Fruit fly (Drosophila melanogaster) whole organism, prepupa: ENCODE measurements around the gene iav.
A peak's percentile ranks its signal among the peaks of the same experiment; 100 is the strongest.

ENCODE experiments used
- CG10631 ChIP-seq: fragments of 200-800 bp; sonication (Bioruptor generic); optimal IDR thresholded peaks from 2 replicates; lab custom pipeline; 2016; ENCODE audit warnings: missing biosample characterization, missing genetic modification characterization
- CG10669 ChIP-seq: fragments of 200-800 bp; sonication (Bioruptor generic); optimal IDR thresholded peaks from 3 replicates; lab custom pipeline; 2018; ENCODE audit warnings: missing biosample characterization, mild to moderate bottlenecking, missing genetic modification characterization, moderate library complexity
- CG11294 ChIP-seq: fragments of 200-800 bp; sonication (Bioruptor generic); IDR thresholded peaks from 2 replicates; pipeline ENCODE4 v1.3.6; 2022; ENCODE audit warnings: missing biosample characterization, missing genetic modification characterization
- CG11762 ChIP-seq: fragments of 200-800 bp; sonication (Bioruptor generic); optimal IDR thresholded peaks from 3 replicates; lab custom pipeline; 2016; ENCODE audit warnings: missing biosample characterization, missing genetic modification characterization; ENCODE audit not compliant: insufficient read depth
- CG11902 ChIP-seq: fragments of 200-800 bp; sonication (Bioruptor generic); optimal IDR thresholded peaks from 3 replicates; lab custom pipeline; 2016; ENCODE audit warnings: missing biosample characterization, missing genetic modification characterization
- CG15336 ChIP-seq: fragments of 200-800 bp; sonication (Bioruptor generic); IDR thresholded peaks from 2 replicates; pipeline ENCODE4 v1.3.6; 2022; ENCODE audit warnings: missing biosample characterization, missing genetic modification characterization
- CG16779 ChIP-seq: fragments of 200-800 bp; sonication (Bioruptor generic); optimal IDR thresholded peaks from 3 replicates; lab custom pipeline; 2017; ENCODE audit warnings: missing biosample characterization, mild to moderate bottlenecking, missing genetic modification characterization
- CG31627 ChIP-seq: fragments of 200-800 bp; sonication (Bioruptor generic); optimal IDR thresholded peaks from 3 replicates; lab custom pipeline; 2016; ENCODE audit warnings: missing biosample characterization, missing genetic modification characterization
- CG32006 ChIP-seq: fragments of 200-800 bp; sonication (Bioruptor generic); optimal IDR thresholded peaks from 3 replicates; lab custom pipeline; 2017; ENCODE audit warnings: missing biosample characterization, mild to moderate bottlenecking, missing genetic modification characterization
- CG34406 ChIP-seq: fragments of 200-800 bp; sonication (Bioruptor generic); optimal IDR thresholded peaks from 3 replicates; lab custom pipeline; 2016; ENCODE audit warnings: missing biosample characterization, missing genetic modification characterization
- CG3919 ChIP-seq: fragments of 200-800 bp; sonication (Bioruptor generic); optimal IDR thresholded peaks from 3 replicates; lab custom pipeline; 2016; ENCODE audit warnings: missing biosample characterization, missing genetic modification characterization
- CG4318 ChIP-seq: fragments of 200-800 bp; sonication (Bioruptor generic); optimal IDR thresholded peaks from 3 replicates; lab custom pipeline; 2017; ENCODE audit warnings: missing biosample characterization, mild to moderate bottlenecking, missing genetic modification characterization
- CG6163 ChIP-seq: fragments of 200-800 bp; sonication (Bioruptor generic); IDR thresholded peaks from 3 replicates; pipeline ENCODE4 v1.3.6; 2022; ENCODE audit warnings: missing biosample characterization, missing genetic modification characterization
- CG6276 ChIP-seq: fragments of 200-800 bp; sonication (Bioruptor generic); optimal IDR thresholded peaks from 2 replicates; lab custom pipeline; 2017; ENCODE audit warnings: missing biosample characterization, mild to moderate bottlenecking, missing genetic modification characterization
- CG6792 ChIP-seq: fragments of 200-800 bp; sonication (Bioruptor generic); optimal IDR thresholded peaks from 3 replicates; lab custom pipeline; 2016; ENCODE audit warnings: missing biosample characterization, missing genetic modification characterization
- CG6808 ChIP-seq: fragments of 200-800 bp; sonication (Bioruptor generic); optimal IDR thresholded peaks from 3 replicates; lab custom pipeline; 2017; ENCODE audit warnings: missing biosample characterization, missing genetic modification characterization, mild to moderate bottlenecking, moderate library complexity, missing genetic modification reagents
- CG7368 ChIP-seq: fragments of 200-800 bp; sonication (Bioruptor generic); optimal IDR thresholded peaks from 3 replicates; lab custom pipeline; 2016; ENCODE audit warnings: missing biosample characterization, missing genetic modification characterization
- CG8119 ChIP-seq: fragments of 200-800 bp; sonication (Bioruptor generic); IDR thresholded peaks from 3 replicates; pipeline ENCODE4 v1.3.6; 2022; ENCODE audit warnings: missing biosample characterization, missing genetic modification characterization
- CG8319 ChIP-seq: fragments of 200-800 bp; sonication (Bioruptor generic); optimal IDR thresholded peaks from 3 replicates; lab custom pipeline; 2016; ENCODE audit warnings: missing biosample characterization, missing genetic modification characterization
- CG8632 ChIP-seq: fragments of 200-800 bp; sonication (Bioruptor generic); optimal IDR thresholded peaks from 3 replicates; lab custom pipeline; 2016; ENCODE audit warnings: missing biosample characterization, missing genetic modification characterization
- CG9139 ChIP-seq: fragments of 200-800 bp; sonication (Bioruptor generic); optimal IDR thresholded peaks from 3 replicates; lab custom pipeline; 2017; ENCODE audit warnings: missing biosample characterization, mild to moderate bottlenecking, missing genetic modification characterization
- Eip78C ChIP-seq: fragments of 200-800 bp; sonication (Bioruptor generic); peaks from one replicate; lab custom pipeline; 2016; ENCODE audit warnings: missing biosample characterization, missing genetic modification characterization
- Eip93F ChIP-seq: fragments of 200-800 bp; sonication (Bioruptor generic); optimal IDR thresholded peaks from 2 replicates; lab custom pipeline; 2016; ENCODE audit warnings: missing biosample characterization, mild to moderate bottlenecking, missing genetic modification characterization
- Ets21C ChIP-seq: fragments of 200-800 bp; sonication (Bioruptor generic); optimal IDR thresholded peaks from 3 replicates; lab custom pipeline; 2016; ENCODE audit warnings: missing biosample characterization, missing genetic modification characterization
- Hr38 ChIP-seq: sonication (Bioruptor generic); optimal IDR thresholded peaks from 2 replicates; lab custom pipeline; 2016; ENCODE audit warnings: missing biosample characterization, missing genetic modification characterization
- Hr39 ChIP-seq: fragments of 200-800 bp; sonication (Bioruptor generic); optimal IDR thresholded peaks from 2 replicates; lab custom pipeline; 2016; ENCODE audit warnings: missing biosample characterization, missing genetic modification characterization
- Lpt ChIP-seq: fragments of 200-800 bp; sonication (Bioruptor generic); optimal IDR thresholded peaks from 3 replicates; lab custom pipeline; 2016; ENCODE audit warnings: missing biosample characterization, missing genetic modification characterization
- Met ChIP-seq: fragments of 200-800 bp; sonication (Bioruptor generic); optimal IDR thresholded peaks from 3 replicates; lab custom pipeline; 2016; ENCODE audit warnings: missing biosample characterization, missing genetic modification characterization
- OdsH ChIP-seq: fragments of 200-800 bp; sonication (Bioruptor generic); optimal IDR thresholded peaks from 3 replicates; lab custom pipeline; 2016; ENCODE audit warnings: missing biosample characterization, missing genetic modification characterization
- Sox14 ChIP-seq: fragments of 200-800 bp; sonication (Bioruptor generic); optimal IDR thresholded peaks from 3 replicates; lab custom pipeline; 2016; ENCODE audit warnings: missing biosample characterization, missing genetic modification characterization
- Sox15 ChIP-seq: fragments of 200-800 bp; sonication (Bioruptor generic); optimal IDR thresholded peaks from 3 replicates; lab custom pipeline; 2016; ENCODE audit warnings: missing biosample characterization, missing genetic modification characterization
- achi ChIP-seq: fragments of 200-800 bp; sonication (Bioruptor generic); optimal IDR thresholded peaks from 3 replicates; lab custom pipeline; 2016; ENCODE audit warnings: missing biosample characterization, missing genetic modification characterization
- acj6 ChIP-seq: fragments of 200-800 bp; sonication (Bioruptor generic); optimal IDR thresholded peaks from 3 replicates; lab custom pipeline; 2016; ENCODE audit warnings: missing biosample characterization, missing genetic modification characterization
- cyc ChIP-seq: fragments of 200-800 bp; sonication (Bioruptor generic); optimal IDR thresholded peaks from 3 replicates; lab custom pipeline; 2016; ENCODE audit warnings: missing biosample characterization, missing genetic modification characterization
- dac ChIP-seq: fragments of 200-800 bp; sonication (Bioruptor generic); optimal IDR thresholded peaks from 2 replicates; lab custom pipeline; 2017; ENCODE audit warnings: missing biosample characterization, mild to moderate bottlenecking, missing genetic modification characterization
- dsx ChIP-seq: fragments of 200-800 bp; optimal IDR thresholded peaks from 3 replicates; lab custom pipeline; 2019; ENCODE audit warnings: missing biosample characterization, mild to moderate bottlenecking, missing genetic modification characterization, moderate library complexity; ENCODE audit not compliant: poor library complexity, severe bottlenecking
- eg ChIP-seq: fragments of 200-800 bp; sonication (Bioruptor generic); IDR thresholded peaks from 3 replicates; pipeline ENCODE4 v1.3.6; 2022; ENCODE audit warnings: missing biosample characterization, missing genetic modification characterization
- fd59A ChIP-seq: fragments of 200-800 bp; sonication (Bioruptor generic); optimal IDR thresholded peaks from 2 replicates; lab custom pipeline; 2017; ENCODE audit warnings: missing biosample characterization, mild to moderate bottlenecking, missing genetic modification characterization, missing genetic modification reagents
- fd85E ChIP-seq: fragments of 200-800 bp; sonication (Bioruptor generic); optimal IDR thresholded peaks from 3 replicates; lab custom pipeline; 2016; ENCODE audit warnings: missing biosample characterization, missing genetic modification characterization
- fkh ChIP-seq: fragments of 200-800 bp; sonication (Bioruptor generic); optimal IDR thresholded peaks from 3 replicates; lab custom pipeline; 2017; ENCODE audit warnings: missing biosample characterization, mild to moderate bottlenecking, missing genetic modification characterization, moderate library complexity
- lz ChIP-seq: fragments of 200-800 bp; sonication (Bioruptor generic); optimal IDR thresholded peaks from 3 replicates; lab custom pipeline; 2016; ENCODE audit warnings: missing biosample characterization, missing genetic modification characterization
- net ChIP-seq: fragments of 200-800 bp; sonication (Bioruptor generic); optimal IDR thresholded peaks from 3 replicates; lab custom pipeline; 2016; ENCODE audit warnings: missing biosample characterization, missing genetic modification characterization
- pdm3 ChIP-seq: fragments of 200-800 bp; sonication (Bioruptor generic); optimal IDR thresholded peaks from 3 replicates; lab custom pipeline; 2016; ENCODE audit warnings: missing biosample characterization, missing genetic modification characterization
- salr ChIP-seq, 2 experiments: fragments of 200-800 bp; sonication (Bioruptor generic); optimal IDR thresholded peaks; 3 replicates each; lab custom pipeline; 2016 to 2018; ENCODE audit warnings: missing biosample characterization in 2 of 2, missing genetic modification characterization in 2 of 2, mild to moderate bottlenecking in 1 of 2
- spab ChIP-seq: fragments of 200-800 bp; sonication (Bioruptor generic); optimal IDR thresholded peaks from 2 replicates; lab custom pipeline; 2017; ENCODE audit warnings: missing biosample characterization, mild to moderate bottlenecking, missing genetic modification characterization, missing genetic modification reagents
- topi ChIP-seq: fragments of 200-800 bp; sonication (Bioruptor generic); optimal IDR thresholded peaks from 3 replicates; lab custom pipeline; 2016; ENCODE audit warnings: missing biosample characterization, missing genetic modification characterization
- vri ChIP-seq: fragments of 200-800 bp; sonication (Bioruptor generic); optimal IDR thresholded peaks from 3 replicates; lab custom pipeline; 2016; ENCODE audit warnings: missing biosample characterization, mild to moderate bottlenecking, missing genetic modification characterization

Gene iav

DNA sequence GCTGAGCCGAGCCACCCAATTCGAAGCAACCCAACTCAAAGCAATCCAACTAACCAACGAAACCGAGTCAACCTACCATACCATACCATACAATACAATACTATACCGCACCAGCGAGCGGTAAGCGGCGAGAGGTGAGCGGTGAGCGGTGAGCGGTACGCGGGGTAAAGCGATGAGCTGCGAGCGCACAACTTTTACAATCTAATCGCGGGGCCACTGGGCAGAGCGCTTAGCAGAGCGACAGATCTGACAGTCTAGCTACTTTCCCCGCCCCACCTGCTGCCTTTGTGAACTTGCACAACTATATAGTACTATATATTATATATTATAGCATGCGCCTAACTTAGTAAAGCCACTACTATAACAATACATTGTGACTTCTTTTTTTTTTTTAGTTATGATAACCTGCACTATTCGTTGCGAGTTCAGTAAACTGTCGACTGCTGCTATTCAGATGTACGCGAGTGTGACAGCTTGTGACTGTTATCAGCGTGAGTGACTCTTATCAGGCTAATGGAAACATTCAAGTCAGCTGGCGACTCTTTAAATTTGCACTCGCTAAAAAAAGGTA, 13.0 kb upstream of the iav start (continued):
- TF ChIP-seq OdsH (GFP tag; lab: Kevin White, UChicago) (peak; percentile 33), Hr38 (GFP tag; lab: Kevin White, UChicago) (no peak)

- TF ChIP-seq Eip78C (GFP tag; lab: Kevin White, UChicago) (peak; percentile 39), spab (GFP tag; lab: Kevin White, UChicago) (no peak), Eip93F (no peak), CG10631 (no peak), pdm3 (no peak), OdsH (GFP tag; lab: Kevin White, UChicago) (no peak)
Observed at dm6 chrX:6802376-6803080, 11.2 kb upstream of the iav start.

dm6 chrX:6803312-6803794, 10.4 kb upstream of the iav start, which contains the start of the genes C3G and pod1:
C3G (minus strand) TSS chrX:6803593.
pod1 (plus strand) TSS chrX:6803684.
- TF ChIP-seq fd59A (GFP tag; lab: Kevin White, UChicago), result no peak
- peak; percentile 28 for TF ChIP-seq CG3919
- TF ChIP-seq salr (GFP tag; optimal IDR thresholded peaks at IDR 0.05; lab: Kevin White, UChicago), result no peak
- TF ChIP-seq dac (GFP tag; lab: Kevin White, UChicago), result no peak
- TF ChIP-seq CG15336, result no peak
- TF ChIP-seq CG9139 (GFP tag; lab: Kevin White, UChicago), result no peak
- TF ChIP-seq CG7368 (GFP tag; lab: Kevin White, UChicago), result no peak
- TF ChIP-seq Sox14 (GFP tag; lab: Kevin White, UChicago), result no peak
- no peak for TF ChIP-seq CG6808 (GFP tag; lab: Kevin White, UChicago)
- TF ChIP-seq CG8119 (GFP tag; lab: Robert Waterston, UW), result no peak; the same call in 2 of the 3 replicates
- no peak for TF ChIP-seq CG6276 (GFP tag; lab: Kevin White, UChicago)
- no peak for TF ChIP-seq CG8319 (GFP tag; lab: Kevin White, UChicago)
- no peak for TF ChIP-seq Sox15 (GFP tag; lab: Kevin White, UChicago)
- no peak for TF ChIP-seq CG8632
- TF ChIP-seq CG6792 (GFP tag; lab: Kevin White, UChicago), result no peak
- no peak for TF ChIP-seq CG31627 (GFP tag; lab: Kevin White, UChicago)
- TF ChIP-seq fkh, result peak; percentile 71
- no peak for TF ChIP-seq CG11902
- TF ChIP-seq vri (GFP tag; lab: Kevin White, UChicago), result peak; percentile 16
- TF ChIP-seq lz (GFP tag; lab: Kevin White, UChicago), result peak; percentile 28
- TF ChIP-seq OdsH (GFP tag; lab: Kevin White, UChicago), result no peak
- TF ChIP-seq topi (GFP tag; lab: Kevin White, UChicago), result peak; percentile 3
- TF ChIP-seq CG4318 (GFP tag; lab: Kevin White, UChicago), result no peak
- TF ChIP-seq eg (GFP tag; lab: Robert Waterston, UW), result no peak
- TF ChIP-seq CG11294 (GFP tag; lab: Robert Waterston, UW), result no peak
- TF ChIP-seq Hr39, result peak; percentile 27
- TF ChIP-seq cyc, result peak; percentile 31
- TF ChIP-seq CG32006 (GFP tag; lab: Kevin White, UChicago), result no peak
- no peak for TF ChIP-seq achi
- TF ChIP-seq CG10669 (GFP tag; lab: Kevin White, UChicago), result no peak
- no peak for TF ChIP-seq Met
- TF ChIP-seq Eip78C (GFP tag; lab: Kevin White, UChicago), result peak; percentile 71
- TF ChIP-seq acj6, result no peak
- no peak for TF ChIP-seq fd85E (GFP tag; lab: Kevin White, UChicago)
- peak; percentile 9 for TF ChIP-seq dsx (GFP tag; lab: Kevin White, UChicago)
- no peak for TF ChIP-seq Ets21C (GFP tag; lab: Kevin White, UChicago)
- TF ChIP-seq Lpt (GFP tag; lab: Kevin White, UChicago), result no peak
- no peak for TF ChIP-seq net (GFP tag; lab: Kevin White, UChicago)
- peak; percentile 21 for TF ChIP-seq pdm3
- no peak for TF ChIP-seq CG6163 (GFP tag; lab: Robert Waterston, UW)
- TF ChIP-seq CG16779, result no peak
- TF ChIP-seq CG11762, result no peak
- TF ChIP-seq CG34406 (GFP tag; lab: Kevin White, UChicago), result no peak
